Fruit fly (Drosophila melanogaster): ENCODE data around the gene CG46303.
A peak's percentile ranks its signal among the peaks of the same experiment; 100 is the strongest.

DNA sequence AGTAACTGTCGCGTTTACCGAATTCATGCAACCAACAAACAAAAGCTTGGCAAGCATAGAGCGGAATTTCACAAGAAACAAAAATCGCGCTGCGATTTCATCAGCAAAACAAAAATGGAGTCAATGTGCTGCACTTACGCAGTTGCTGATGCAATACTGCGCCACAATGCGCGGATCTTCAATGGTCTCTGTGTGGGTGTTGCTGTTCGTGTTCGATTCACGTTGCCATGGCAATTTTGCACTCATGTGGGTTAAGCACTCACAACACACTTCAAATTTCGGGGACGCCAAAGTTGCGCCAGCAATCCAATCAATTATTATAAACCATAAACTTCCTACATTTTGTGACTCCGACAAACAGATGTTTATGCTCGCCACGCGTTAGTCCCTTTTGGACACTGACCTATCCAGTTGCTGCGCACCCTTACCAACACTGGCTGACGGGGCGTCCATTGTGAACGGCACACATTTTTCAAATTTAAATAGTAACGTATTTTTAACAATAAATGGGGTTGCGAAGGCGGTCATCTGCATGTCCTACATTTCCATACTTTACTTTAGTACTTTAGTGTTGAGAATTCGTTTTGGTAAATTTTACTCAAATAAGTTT, 40.4 kb downstream of the CG46303 start, which contains the start of gene CG2017:
- no peak for TF ChIP-seq CG8478 (optimal IDR thresholded peaks at IDR 0.05)
- TF ChIP-seq CTCF (optimal IDR thresholded peaks at IDR 0.05) = peak; percentile 3

Data from S2 (cell line).